Worm (Caenorhabditis elegans) whole organism, L4/young adult: ENCODE measurements around the gene F47B10.6.

Experiments
- W03F9.2 ChIP-seq: fragments of 150-350 bp; optimal IDR thresholded peaks from 2 replicates; lab custom pipeline; 2014; ENCODE audit warnings: missing biosample characterization, missing genetic modification characterization
- dao-5 ChIP-seq: sonication (generic microtip); optimal IDR thresholded peaks from 2 replicates; lab custom pipeline; 2016; ENCODE audit warnings: missing genotype, missing genetic modification characterization, moderate library complexity, missing compliant biosample characterization
- him-1 ChIP-seq: sonication (generic microtip); optimal IDR thresholded peaks from 2 replicates; lab custom pipeline; 2016; ENCODE audit warnings: missing genotype, missing genetic modification reagents, missing genetic modification characterization, missing compliant biosample characterization

- TF ChIP-seq dao-5 (tag; lab: Kevin White, UChicago), result no peak
- no peak for TF ChIP-seq W03F9.2 (tag; lab: Kevin White, UChicago)
- no peak for TF ChIP-seq him-1 (tag; lab: Kevin White, UChicago)
Measured at ce11 chrX:10932087-10932486, 43.8 kb downstream of the F47B10.6 start.
